Fruit fly (Drosophila melanogaster) whole organism: ENCODE results near the gene CG11601.

ENCODE experiments used
- CG8478 ChIP-seq: fragments of >200 bp; optimal IDR thresholded peaks from 2 replicates; lab custom pipeline; 2018; ENCODE audit warnings: inconsistent platforms
- pan ChIP-seq: fragments of >200 bp; optimal IDR thresholded peaks from 2 replicates; lab custom pipeline; 2017
- psq ChIP-seq: fragments of >200 bp; optimal IDR thresholded peaks from 2 replicates; lab custom pipeline; 2017
- usp ChIP-seq: fragments of >200 bp; optimal IDR thresholded peaks from 2 replicates; lab custom pipeline; 2017; ENCODE audit warnings: missing biosample characterization, missing genetic modification characterization, mixed read lengths

- TF ChIP-seq CG8478 (lab: Kevin White, UChicago) = no peak
- no peak for TF ChIP-seq usp (GFP tag; lab: Kevin White, UChicago)
- TF ChIP-seq pan (lab: Kevin White, UChicago) = no peak
- no peak for TF ChIP-seq psq (lab: Kevin White, UChicago)
These were observed 9.2 kb upstream of the CG11601 start, which contains the start of gene CG11562 for dm6 chr2L:292301-292700.
